Worm (Caenorhabditis elegans): Measurements from ENCODE around the gene wip-1.

wip-1 gene

ce11 chrIII:5021689-5022088 is 3.2 kb downstream of the wip-1 start, which contains the start of gene R144.3:
Gene R144.3 (plus strand): TSS chrIII:5021989.
- TF ChIP-seq C38D4.7 (GFP tag; optimal IDR thresholded peaks at IDR 0.05) (no peak), ceh-18 (tag; optimal IDR thresholded peaks at IDR 0.05) (no peak), fkh-6 (tag; optimal IDR thresholded peaks at IDR 0.05) (no peak), mec-3 (tag; optimal IDR thresholded peaks at IDR 0.05; ENCODE audit: borderline replicate concordance) (no peak), eyg-1 (tag; optimal IDR thresholded peaks at IDR 0.05) (no peak), ceh-34 (tag; optimal IDR thresholded peaks at IDR 0.05) (no peak), ceh-9 (tag; optimal IDR thresholded peaks at IDR 0.05) (no peak), ceh-22 (tag; optimal IDR thresholded peaks at IDR 0.05) (no peak), elt-4 (tag; optimal IDR thresholded peaks at IDR 0.05) (no peak), pha-2 (tag; optimal IDR thresholded peaks at IDR 0.05) (no peak), tbx-2 (tag; optimal IDR thresholded peaks at IDR 0.05) (no peak)

ce11 chrIII:5022964-5023363 is 4.5 kb downstream of the wip-1 start, which contains the start of gene R144.13:
Gene R144.13 (plus strand): TSS chrIII:5023264.
- TF ChIP-seq ceh-14 (tag; optimal IDR thresholded peaks at IDR 0.05) (no peak), ceh-30 (tag; optimal IDR thresholded peaks at IDR 0.05) (no peak), pat-9 (tag; optimal IDR thresholded peaks at IDR 0.05) (no peak), K09A11.1 (tag; optimal IDR thresholded peaks at IDR 0.05; ENCODE audit: insufficient read depth) (no peak), tbx-2 (tag; optimal IDR thresholded peaks at IDR 0.05) (no peak), unc-3 (GFP tag; conservative IDR thresholded peaks at IDR 0.05) (no peak), unc-3 (tag; optimal IDR thresholded peaks at IDR 0.05) (no peak), ceh-6 (GFP tag; optimal IDR thresholded peaks at IDR 0.05) (no peak), pag-3 (tag; optimal IDR thresholded peaks at IDR 0.05; ENCODE audit: borderline replicate concordance) (no peak), sdc-2 (tag; optimal IDR thresholded peaks at IDR 0.05) (no peak)

DNA sequence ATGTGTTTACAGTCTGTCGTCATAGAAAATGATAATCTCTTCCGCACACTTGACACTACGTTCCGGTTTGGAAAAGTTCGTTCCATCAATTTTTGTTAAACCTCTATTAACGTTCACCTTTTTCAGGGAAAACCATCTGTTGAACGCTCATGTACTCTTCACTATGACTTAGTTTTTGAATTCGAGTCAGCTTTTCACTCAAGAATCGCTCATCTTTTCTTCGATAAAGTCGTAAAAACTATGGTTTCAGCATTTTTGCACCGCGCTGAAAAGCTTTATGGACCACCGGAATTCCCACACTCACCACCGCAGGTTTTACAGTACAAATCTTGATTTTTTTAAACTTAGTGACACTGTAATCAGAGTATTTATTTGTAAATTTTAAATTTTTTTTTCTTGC is 5.2 kb downstream of the wip-1 start:
- TF ChIP-seq ceh-14 (tag; optimal IDR thresholded peaks at IDR 0.05): no peak
- TF ChIP-seq pha-2 (tag; optimal IDR thresholded peaks at IDR 0.05): no peak
- no peak for TF ChIP-seq madf-2 (tag; optimal IDR thresholded peaks at IDR 0.05)
- no peak for TF ChIP-seq nfya-1 (tag; optimal IDR thresholded peaks at IDR 0.05)
- no peak for TF ChIP-seq ceh-34 (tag; optimal IDR thresholded peaks at IDR 0.05)
- TF ChIP-seq nhr-232 (tag; optimal IDR thresholded peaks at IDR 0.05): no peak
- TF ChIP-seq ceh-30 (tag; optimal IDR thresholded peaks at IDR 0.05): no peak
- no peak for TF ChIP-seq ceh-24 (tag; optimal IDR thresholded peaks at IDR 0.05)
- TF ChIP-seq sox-4 (tag; optimal IDR thresholded peaks at IDR 0.05): no peak

DNA sequence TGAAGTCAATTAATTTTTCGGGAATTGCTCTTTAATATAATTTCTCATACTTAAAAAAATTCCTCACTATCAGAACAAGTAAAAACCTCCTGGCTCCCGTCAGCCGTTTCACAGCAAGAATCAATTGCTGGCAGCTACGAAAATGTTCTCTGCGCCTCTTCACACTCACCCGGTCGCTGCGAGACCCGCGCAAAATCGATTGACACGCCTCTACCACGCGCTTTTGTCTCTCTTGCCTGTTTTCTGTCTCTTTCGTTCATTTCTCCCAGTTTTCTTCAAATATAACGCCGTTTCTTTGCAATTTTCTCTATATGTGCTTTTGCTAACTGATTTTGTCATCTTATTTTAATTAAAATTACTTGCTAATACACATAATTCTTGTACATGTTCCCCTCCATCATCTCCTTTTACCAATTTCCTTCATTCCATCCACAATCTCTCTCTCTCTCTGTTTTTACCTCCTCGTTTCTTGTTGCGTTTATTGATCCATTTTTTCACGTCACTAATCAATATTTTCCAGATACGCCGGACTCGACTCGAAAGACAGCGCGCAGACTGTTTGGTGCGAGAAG is 6.0 kb downstream of the wip-1 start, which contains the start of gene pcf-11:
Gene pcf-11 (plus strand): TSS at position 522 of the 572 bp plus-strand sequence.
- peak; percentile 88 for TF ChIP-seq hlh-30 (tag; optimal IDR thresholded peaks at IDR 0.05; ENCODE audit: insufficient read depth)
- no peak for TF ChIP-seq nhr-232 (tag; optimal IDR thresholded peaks at IDR 0.05)
- no peak for TF ChIP-seq hlh-15 (tag; optimal IDR thresholded peaks at IDR 0.05)
- TF ChIP-seq ref-2 (tag; optimal IDR thresholded peaks at IDR 0.05): peak; percentile 63
- TF ChIP-seq nfya-1 (tag; optimal IDR thresholded peaks at IDR 0.05): peak; percentile 68
- TF ChIP-seq hlh-6 (tag; optimal IDR thresholded peaks at IDR 0.05): no peak
- TF ChIP-seq lin-11 (tag; optimal IDR thresholded peaks at IDR 0.05): no peak
- TF ChIP-seq ceh-30 (tag; optimal IDR thresholded peaks at IDR 0.05): no peak
- no peak for TF ChIP-seq npax-4 (tag; optimal IDR thresholded peaks at IDR 0.05)
- no peak for TF ChIP-seq madf-2 (tag; optimal IDR thresholded peaks at IDR 0.05)
- peak; percentile 14 for TF ChIP-seq pros-1 (tag; optimal IDR thresholded peaks at IDR 0.05)
- no peak for TF ChIP-seq ceh-45 (GFP tag; IDR thresholded peaks at IDR 0.05)
- TF ChIP-seq unc-42 (tag; optimal IDR thresholded peaks at IDR 0.05): peak; percentile 27
- TF ChIP-seq ceh-31 (tag; optimal IDR thresholded peaks at IDR 0.05): peak; percentile 53
- no peak for TF ChIP-seq eyg-1 (tag; optimal IDR thresholded peaks at IDR 0.05)
- peak; percentile 7 for TF ChIP-seq unc-86 (tag; optimal IDR thresholded peaks at IDR 0.05)
- TF ChIP-seq ttx-3 (tag; optimal IDR thresholded peaks at IDR 0.05): no peak
- no peak for TF ChIP-seq unc-3 (GFP tag; conservative IDR thresholded peaks at IDR 0.05)
- TF ChIP-seq unc-3 (tag; optimal IDR thresholded peaks at IDR 0.05): no peak
- no peak for TF ChIP-seq fkh-6 (tag; optimal IDR thresholded peaks at IDR 0.05)
- no peak for TF ChIP-seq pqm-1 (tag; optimal IDR thresholded peaks at IDR 0.05)
- peak; percentile 43 for TF ChIP-seq ets-4 (tag; optimal IDR thresholded peaks at IDR 0.05)
- TF ChIP-seq ceh-24 (tag; optimal IDR thresholded peaks at IDR 0.05): no peak
- peak; percentile 18 for TF ChIP-seq ceh-2 (tag; optimal IDR thresholded peaks at IDR 0.05)
- peak; percentile 17 for TF ChIP-seq tbx-2 (tag; optimal IDR thresholded peaks at IDR 0.05)
- TF ChIP-seq unc-55 (GFP tag; optimal IDR thresholded peaks at IDR 0.05): peak; percentile 70
- TF ChIP-seq sox-4 (tag; optimal IDR thresholded peaks at IDR 0.05): no peak
- TF ChIP-seq odd-2 (tag; optimal IDR thresholded peaks at IDR 0.05): no peak
- no peak for TF ChIP-seq hlh-8 (tag; optimal IDR thresholded peaks at IDR 0.05)
- TF ChIP-seq rnt-1 (tag; optimal IDR thresholded peaks at IDR 0.05): peak; percentile 35
- TF ChIP-seq pag-3 (tag; optimal IDR thresholded peaks at IDR 0.05; ENCODE audit: borderline replicate concordance): no peak
- peak; percentile 83 for TF ChIP-seq ceh-48 (tag; optimal IDR thresholded peaks at IDR 0.05)

Data from whole organism, late embryonic.